Worm (Caenorhabditis elegans) whole organism, L4 larva: Measurements from ENCODE around the gene W06G6.20.

ENCODE experiments used
- F26F4.8 ChIP-seq: fragments of 200-800 bp; sonication (Bioruptor generic); conservative IDR thresholded peaks from 2 replicates; pipeline ENCODE4 v1.3.6; 2022; ENCODE audit warnings: missing genetic modification characterization, missing compliant biosample characterization
- T20F7.1 ChIP-seq: fragments of 200-800 bp; sonication (Bioruptor generic); optimal IDR thresholded peaks from 2 replicates; lab custom pipeline; 2018; ENCODE audit warnings: mild to moderate bottlenecking, missing genetic modification characterization, missing compliant biosample characterization
- ceh-62 ChIP-seq: sonication (generic microtip); optimal IDR thresholded peaks from 2 replicates; lab custom pipeline; 2017; ENCODE audit warnings: missing biosample characterization, missing genetic modification characterization
- daf-12 ChIP-seq: fragments of 150-350 bp; optimal IDR thresholded peaks from 2 replicates; lab custom pipeline; 2014; ENCODE audit warnings: missing biosample characterization, missing genetic modification reagents, missing genetic modification characterization
- nhr-237 ChIP-seq: sonication (generic microtip); optimal IDR thresholded peaks from 2 replicates; lab custom pipeline; 2017; ENCODE audit warnings: missing biosample characterization, missing genetic modification characterization
- nhr-28 ChIP-seq: fragments of 150-350 bp; optimal IDR thresholded peaks from 2 replicates; lab custom pipeline; 2014; ENCODE audit warnings: missing biosample characterization, missing genetic modification characterization
- pha-4 ChIP-seq, 2 experiments: fragments of 150-350 bp in 1 of 2; fragments of 200-800 bp in 1 of 2; sonication (Bioruptor generic) in 1 of 2; IDR thresholded peaks in 1 of 2; optimal IDR thresholded peaks in 1 of 2; 2 replicates each; pipeline versions ENCODE4 v1.3.6 to Lab custom; 2014 to 2022; ENCODE audit warnings: missing genetic modification characterization in 2 of 2, missing genetic modification reagents in 2 of 2, missing biosample characterization in 1 of 2, missing compliant biosample characterization in 1 of 2
- skn-1 ChIP-seq: fragments of 150-350 bp; optimal IDR thresholded peaks from 2 replicates; lab custom pipeline; 2014; ENCODE audit warnings: missing biosample characterization, missing genetic modification characterization
- snpc-4 ChIP-seq: fragments of 150-350 bp; optimal IDR thresholded peaks from 2 replicates; lab custom pipeline; 2014; ENCODE audit warnings: missing biosample characterization, missing genetic modification characterization
- spr-3 ChIP-seq: fragments of 200-800 bp; sonication (Bioruptor generic); optimal IDR thresholded peaks from 2 replicates; lab custom pipeline; 2018; ENCODE audit warnings: mild to moderate bottlenecking, missing genetic modification characterization, missing compliant biosample characterization

DNA sequence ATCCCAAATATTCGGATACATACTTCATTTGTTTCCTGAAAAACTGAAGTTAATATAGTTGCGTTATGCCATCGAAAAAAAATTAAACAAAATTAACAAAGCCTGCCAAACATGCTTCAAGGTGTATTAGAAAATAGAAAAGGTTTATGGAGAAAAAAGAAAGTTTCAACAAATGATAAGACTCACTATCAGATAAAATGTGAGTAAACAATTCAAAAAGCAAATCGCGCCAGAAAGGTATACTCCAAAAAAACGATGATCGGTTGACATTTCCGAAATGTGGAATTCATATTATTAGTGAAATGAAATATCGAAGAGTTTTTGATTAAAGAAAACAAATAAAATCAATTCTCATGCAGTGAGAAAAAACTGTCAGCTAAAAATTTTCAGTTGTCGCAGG, 27.3 kb downstream of the W06G6.20 start, which contains the start of gene Y70C5A.3:
- TF ChIP-seq snpc-4 (tag; lab: Kevin White, UChicago): no peak
- TF ChIP-seq nhr-28: no peak
- no peak for TF ChIP-seq pha-4 (GFP tag; IDR thresholded peaks at IDR 0.05; lab: Robert Waterston, UW)
- TF ChIP-seq pha-4 (tag; optimal IDR thresholded peaks at IDR 0.05; lab: Kevin White, UChicago): no peak
- no peak for TF ChIP-seq skn-1 (tag; lab: Kevin White, UChicago)
- no peak for TF ChIP-seq daf-12
- TF ChIP-seq spr-3: no peak
- no peak for TF ChIP-seq F26F4.8 (GFP tag; lab: Robert Waterston, UW)
- no peak for TF ChIP-seq nhr-237 (tag; lab: Kevin White, UChicago)
- no peak for TF ChIP-seq ceh-62 (tag; lab: Kevin White, UChicago)
- TF ChIP-seq T20F7.1: no peak
